Worm (Caenorhabditis elegans) whole organism, young adult: ENCODE data around the gene T14B4.8.

Experiments used
- C06A6.2 ChIP-seq: fragments of 200-800 bp; sonication (Bioruptor generic); conservative IDR thresholded peaks from 2 replicates; pipeline ENCODE4 v1.3.6; 2022; ENCODE audit warnings: missing genetic modification characterization, missing compliant biosample characterization
- D2030.7 ChIP-seq: fragments of 200-800 bp; sonication (Bioruptor generic); IDR thresholded peaks from 2 replicates; pipeline ENCODE4 v1.3.6; 2022; ENCODE audit warnings: missing genetic modification reagents, missing genetic modification characterization, missing compliant biosample characterization
- F23B12.7 ChIP-seq: sonication (generic microtip); optimal IDR thresholded peaks from 2 replicates; lab custom pipeline; 2017; ENCODE audit warnings: missing genetic modification characterization, mild to moderate bottlenecking, missing compliant biosample characterization, antibody characterized with exemption, moderate library complexity; ENCODE audit not compliant: insufficient read depth
- F33H1.4 ChIP-seq: fragments of 200-800 bp; sonication (Bioruptor generic); IDR thresholded peaks from 2 replicates; pipeline ENCODE4 v1.3.6; 2022; ENCODE audit warnings: missing genetic modification reagents, missing genetic modification characterization, missing compliant biosample characterization
- T07F8.4 ChIP-seq: sonication (generic microtip); optimal IDR thresholded peaks from 2 replicates; lab custom pipeline; 2016; ENCODE audit warnings: mild to moderate bottlenecking, missing genetic modification characterization, moderate library complexity, missing compliant biosample characterization
- Y53F4B.3 ChIP-seq: fragments of 200-800 bp; sonication (Bioruptor generic); IDR thresholded peaks from 2 replicates; pipeline ENCODE4 v1.3.6; 2022; ENCODE audit warnings: missing genetic modification reagents, missing genetic modification characterization, missing compliant biosample characterization
- akir-1 ChIP-seq: fragments of 200-800 bp; sonication (Bioruptor generic); optimal IDR thresholded peaks from 2 replicates; lab custom pipeline; 2018; ENCODE audit warnings: mild to moderate bottlenecking, missing genetic modification characterization, moderate library complexity, missing compliant biosample characterization
- ama-1 ChIP-seq, 3 experiments: fragments of 150-350 bp in 1 of 3; sonication (generic microtip) in 2 of 3; optimal IDR thresholded peaks; 2 replicates each; lab custom pipeline; 2014 to 2018; ENCODE audit warnings: missing biosample characterization in 2 of 3, missing genetic modification characterization in 2 of 3, missing genetic modification reagents in 2 of 3
- atf-7 ChIP-seq: sonication (generic microtip); optimal IDR thresholded peaks from 2 replicates; lab custom pipeline; 2017; ENCODE audit warnings: mild to moderate bottlenecking, missing genetic modification characterization, missing compliant biosample characterization
- attf-5 ChIP-seq: fragments of 200-800 bp; sonication (Bioruptor generic); optimal IDR thresholded peaks from 2 replicates; lab custom pipeline; 2018; ENCODE audit warnings: mild to moderate bottlenecking, missing genetic modification characterization, missing compliant biosample characterization
- cebp-1 ChIP-seq, 2 experiments: fragments of 200-800 bp in 1 of 2; sonication (Bioruptor generic) in 1 of 2; sonication (generic microtip) in 1 of 2; IDR thresholded peaks in 1 of 2; optimal IDR thresholded peaks in 1 of 2; 2 replicates each; pipeline versions ENCODE4 v1.3.6 to Lab custom; 2017 to 2022; ENCODE audit warnings: missing compliant biosample characterization in 2 of 2, missing genetic modification characterization in 2 of 2, mild to moderate bottlenecking in 1 of 2, missing genetic modification reagents in 1 of 2, moderate library complexity in 1 of 2
- cebp-2 ChIP-seq: fragments of 200-800 bp; sonication (Bioruptor generic); IDR thresholded peaks from 2 replicates; pipeline ENCODE4 v1.3.6; 2022; ENCODE audit warnings: missing genetic modification characterization, missing compliant biosample characterization
- ceh-40 ChIP-seq: fragments of 200-800 bp; sonication (Bioruptor generic); IDR thresholded peaks from 2 replicates; pipeline ENCODE4 v1.3.6; 2022; ENCODE audit warnings: missing genetic modification characterization, missing compliant biosample characterization
- ceh-91 ChIP-seq: fragments of 200-800 bp; sonication (Bioruptor generic); IDR thresholded peaks from 2 replicates; pipeline ENCODE4 v1.3.6; 2022; ENCODE audit warnings: missing genetic modification reagents, missing genetic modification characterization, missing compliant biosample characterization
- chd-7 ChIP-seq: sonication (generic microtip); optimal IDR thresholded peaks from 2 replicates; lab custom pipeline; 2016; ENCODE audit warnings: mild to moderate bottlenecking, missing genetic modification characterization, moderate library complexity, missing compliant biosample characterization
- ets-4 ChIP-seq: fragments of 200-800 bp; sonication (Bioruptor generic); optimal IDR thresholded peaks from 2 replicates; lab custom pipeline; 2018; ENCODE audit warnings: mild to moderate bottlenecking, missing genetic modification characterization, missing compliant biosample characterization
- him-1 ChIP-seq: sonication (generic microtip); optimal IDR thresholded peaks from 2 replicates; lab custom pipeline; 2016; ENCODE audit warnings: missing genotype, missing genetic modification reagents, missing genetic modification characterization, missing compliant biosample characterization
- hlh-26 ChIP-seq: fragments of 200-800 bp; sonication (Bioruptor generic); conservative IDR thresholded peaks from 2 replicates; pipeline ENCODE4 v1.3.6; 2022; ENCODE audit warnings: missing genetic modification reagents, missing genetic modification characterization, missing compliant biosample characterization
- hmg-1.2 ChIP-seq: fragments of 200-800 bp; sonication (Bioruptor generic); IDR thresholded peaks from 2 replicates; pipeline ENCODE4 v1.3.6; 2022; ENCODE audit warnings: missing genetic modification reagents, missing genetic modification characterization, missing compliant biosample characterization
- let-526 ChIP-seq: fragments of 200-800 bp; sonication (Bioruptor generic); IDR thresholded peaks from 2 replicates; pipeline ENCODE4 v1.3.6; 2022; ENCODE audit warnings: missing genetic modification reagents, missing genetic modification characterization, missing compliant biosample characterization
- madf-8 ChIP-seq: fragments of 200-800 bp; sonication (Bioruptor generic); conservative IDR thresholded peaks from 2 replicates; pipeline ENCODE4 v1.3.6; 2022; ENCODE audit warnings: missing genetic modification reagents, missing genetic modification characterization, missing compliant biosample characterization
- mel-28 ChIP-seq: sonication (generic microtip); optimal IDR thresholded peaks from 2 replicates; lab custom pipeline; 2016; ENCODE audit warnings: borderline replicate concordance, mild to moderate bottlenecking, missing genetic modification characterization, missing compliant biosample characterization
- nfyb-1 ChIP-seq: fragments of 200-800 bp; sonication (Bioruptor generic); IDR thresholded peaks from 2 replicates; pipeline ENCODE4 v1.3.6; 2022; ENCODE audit warnings: missing genetic modification reagents, missing genetic modification characterization, missing compliant biosample characterization
- nhr-80 ChIP-seq: sonication (generic microtip); optimal IDR thresholded peaks from 2 replicates; lab custom pipeline; 2016; ENCODE audit warnings: missing genetic modification characterization, missing compliant biosample characterization
- rcor-1 ChIP-seq: fragments of 200-800 bp; sonication (Bioruptor generic); IDR thresholded peaks from 2 replicates; pipeline ENCODE4 v1.3.6; 2022; ENCODE audit warnings: missing genetic modification reagents, missing genetic modification characterization, missing compliant biosample characterization
- sdz-38 ChIP-seq: sonication (generic microtip); optimal IDR thresholded peaks from 2 replicates; lab custom pipeline; 2016; ENCODE audit warnings: missing genotype, missing genetic modification characterization, missing compliant biosample characterization
- snpc-1.3 ChIP-seq: sonication (generic microtip); optimal IDR thresholded peaks from 2 replicates; lab custom pipeline; 2017; ENCODE audit warnings: missing genetic modification characterization, mild to moderate bottlenecking, missing compliant biosample characterization, antibody characterized with exemption, moderate library complexity, missing genotype, missing genetic modification reagents; ENCODE audit not compliant: insufficient read depth
- snpc-3.4 ChIP-seq: sonication (generic microtip); optimal IDR thresholded peaks from 2 replicates; lab custom pipeline; 2017; ENCODE audit warnings: missing genetic modification characterization, mild to moderate bottlenecking, missing compliant biosample characterization, antibody characterized with exemption, moderate library complexity, missing genotype, missing genetic modification reagents
- sptf-2 ChIP-seq: fragments of 200-800 bp; sonication (Bioruptor generic); optimal IDR thresholded peaks from 2 replicates; lab custom pipeline; 2018; ENCODE audit warnings: mild to moderate bottlenecking, missing genetic modification characterization, missing compliant biosample characterization
- tbx-9 ChIP-seq: sonication (generic microtip); optimal IDR thresholded peaks from 2 replicates; lab custom pipeline; 2016; ENCODE audit warnings: borderline replicate concordance, missing genetic modification characterization, inconsistent platforms, missing compliant biosample characterization
- tlf-1 ChIP-seq: fragments of 200-800 bp; sonication (Bioruptor generic); optimal IDR thresholded peaks from 2 replicates; lab custom pipeline; 2018; ENCODE audit warnings: mild to moderate bottlenecking, missing genetic modification characterization, missing compliant biosample characterization
- zim-3 ChIP-seq: sonication (generic microtip); optimal IDR thresholded peaks from 2 replicates; lab custom pipeline; 2017; ENCODE audit warnings: mild to moderate bottlenecking, missing genetic modification characterization, moderate library complexity, missing compliant biosample characterization
- ztf-22 ChIP-seq: fragments of 200-800 bp; sonication (Bioruptor generic); optimal IDR thresholded peaks from 2 replicates; lab custom pipeline; 2018; ENCODE audit warnings: mild to moderate bottlenecking, missing genetic modification characterization, moderate library complexity, missing compliant biosample characterization
- ztf-3 ChIP-seq: fragments of 200-800 bp; sonication (Bioruptor generic); optimal IDR thresholded peaks from 2 replicates; lab custom pipeline; 2018; ENCODE audit warnings: mild to moderate bottlenecking, missing genetic modification characterization, missing compliant biosample characterization
- ztf-6 ChIP-seq: fragments of 200-800 bp; sonication (Bioruptor generic); IDR thresholded peaks from 2 replicates; pipeline ENCODE4 v1.3.6; 2022; ENCODE audit warnings: missing genetic modification reagents, missing genetic modification characterization, missing compliant biosample characterization

Gene T14B4.8

DNA sequence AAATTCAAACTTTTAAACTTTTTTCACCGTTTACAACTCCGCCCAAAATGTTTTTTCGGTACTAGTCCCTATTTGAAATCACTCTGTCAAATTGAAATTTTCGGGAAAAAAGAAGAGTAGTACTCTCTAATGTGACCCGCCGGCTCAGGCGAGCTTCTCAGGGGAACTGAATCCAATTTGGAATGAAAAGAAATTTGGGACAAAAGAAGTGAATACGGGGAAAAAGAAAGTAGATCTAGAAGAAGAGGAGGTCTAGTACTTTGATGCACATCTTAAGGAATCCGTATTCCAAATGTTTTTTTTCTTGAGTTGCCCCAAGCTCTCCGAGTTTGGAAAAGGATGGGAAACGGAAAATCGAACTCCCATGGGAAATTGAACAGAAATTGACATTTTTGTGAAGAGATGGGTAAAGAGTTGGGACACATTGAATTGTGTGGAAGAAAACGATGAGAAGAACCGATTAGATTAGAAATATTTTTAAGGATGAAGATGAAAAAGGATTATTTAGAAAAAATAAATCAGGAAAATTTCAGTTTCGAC, 22.6 kb downstream of the T14B4.8 start:
- TF ChIP-seq ztf-3 (GFP tag; lab: Kevin White, UChicago) (no peak), him-1 (tag; lab: Kevin White, UChicago) (no peak), ceh-40 (GFP tag; lab: Robert Waterston, UW) (no peak), C06A6.2 (GFP tag; lab: Robert Waterston, UW) (no peak), cebp-2 (GFP tag; lab: Robert Waterston, UW) (no peak), chd-7 (tag; lab: Kevin White, UChicago) (no peak), zim-3 (tag; lab: Kevin White, UChicago) (no peak), sptf-2 (GFP tag; lab: Kevin White, UChicago) (no peak), F33H1.4 (no peak), ama-1 (optimal IDR thresholded peaks at IDR 0.05; lab: Kevin White, UChicago) (no peak), ama-1 (GFP tag; optimal IDR thresholded peaks at IDR 0.05; lab: Kevin White, UChicago) (no peak), snpc-1.3 (no peak), ceh-91 (GFP tag; lab: Robert Waterston, UW) (no peak)

DNA sequence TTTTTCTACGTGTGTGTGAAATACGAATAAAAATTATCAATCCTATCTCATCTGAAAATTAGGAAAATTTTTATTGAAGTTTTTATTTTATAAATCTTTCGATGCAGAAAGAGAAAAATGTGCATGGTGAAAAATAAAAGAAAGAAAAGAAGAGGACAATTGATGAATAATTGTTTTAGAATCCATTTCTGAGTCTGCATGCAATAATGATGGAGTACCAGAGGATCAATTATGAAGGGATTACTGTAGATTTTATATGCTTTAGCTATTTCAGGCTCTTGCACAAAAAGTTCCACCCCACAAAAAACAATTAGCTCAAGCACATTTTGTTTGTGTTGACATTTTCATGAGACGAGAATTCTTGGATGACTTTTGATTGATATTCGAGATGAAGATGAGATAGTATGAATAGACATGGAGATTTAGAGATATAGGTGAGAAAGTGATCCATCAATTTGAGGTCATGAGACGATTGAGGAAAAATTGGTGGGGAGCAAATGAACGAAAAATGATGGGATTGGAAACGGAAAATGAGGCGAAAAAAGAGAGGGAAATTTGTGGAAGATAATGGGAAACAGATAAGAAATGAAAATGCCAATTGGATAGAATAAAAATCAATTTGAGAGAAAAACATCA, 23.5 kb downstream of the T14B4.8 start, which contains the start of gene rpy-1:
rpy-1 (minus strand) TSS at position 51 of the 636 bp plus-strand sequence.
- TF ChIP-seq let-526 (GFP tag; lab: Robert Waterston, UW) (no peak), F33H1.4 (no peak), tbx-9 (tag; lab: Kevin White, UChicago) (no peak), akir-1 (GFP tag; lab: Kevin White, UChicago) (no peak), attf-5 (GFP tag; lab: Kevin White, UChicago) (no peak), hmg-1.2 (GFP tag; lab: Robert Waterston, UW) (no peak), cebp-1 (GFP tag; IDR thresholded peaks at IDR 0.05; lab: Robert Waterston, UW) (no peak), cebp-1 (tag; optimal IDR thresholded peaks at IDR 0.05; lab: Kevin White, UChicago) (no peak), chd-7 (tag; lab: Kevin White, UChicago) (no peak), mel-28 (tag; lab: Kevin White, UChicago) (no peak), hlh-26 (GFP tag; lab: Robert Waterston, UW) (no peak), nhr-80 (tag; lab: Kevin White, UChicago) (no peak), madf-8 (no peak), sdz-38 (tag; lab: Kevin White, UChicago) (no peak), Y53F4B.3 (GFP tag; lab: Robert Waterston, UW) (no peak)

DNA sequence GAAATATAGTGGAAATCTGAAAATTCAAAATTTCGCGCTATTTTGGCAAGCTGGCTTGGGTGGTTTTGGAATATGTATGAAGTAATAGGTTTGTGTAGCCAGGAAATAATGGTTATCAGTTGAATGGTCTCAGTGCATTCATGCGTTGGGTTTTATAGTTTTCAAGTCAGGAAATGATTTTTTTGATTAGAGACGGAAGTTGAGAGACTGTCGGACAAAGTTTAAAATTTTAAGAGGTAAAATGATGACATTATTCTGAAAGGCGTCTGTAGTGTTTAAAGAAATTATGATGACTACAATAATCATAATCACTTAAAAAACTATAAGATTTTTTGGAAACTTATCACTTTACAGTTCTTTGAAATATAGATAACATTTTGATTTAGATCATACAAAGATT, 27.7 kb downstream of the T14B4.8 start, which contains the start of gene C18H9.6:
C18H9.6 (minus strand) TSS at position 129 of the 400 bp plus-strand sequence.
- TF ChIP-seq atf-7 (tag; lab: Kevin White, UChicago) (peak; percentile 30), ets-4 (GFP tag; lab: Kevin White, UChicago) (peak; percentile 19), nfyb-1 (GFP tag; lab: Robert Waterston, UW) (no peak), ztf-22 (GFP tag; lab: Kevin White, UChicago) (peak; percentile 30), nhr-80 (tag; lab: Kevin White, UChicago) (peak; percentile 86), F23B12.7 (tag; lab: Kevin White, UChicago) (no peak)

DNA sequence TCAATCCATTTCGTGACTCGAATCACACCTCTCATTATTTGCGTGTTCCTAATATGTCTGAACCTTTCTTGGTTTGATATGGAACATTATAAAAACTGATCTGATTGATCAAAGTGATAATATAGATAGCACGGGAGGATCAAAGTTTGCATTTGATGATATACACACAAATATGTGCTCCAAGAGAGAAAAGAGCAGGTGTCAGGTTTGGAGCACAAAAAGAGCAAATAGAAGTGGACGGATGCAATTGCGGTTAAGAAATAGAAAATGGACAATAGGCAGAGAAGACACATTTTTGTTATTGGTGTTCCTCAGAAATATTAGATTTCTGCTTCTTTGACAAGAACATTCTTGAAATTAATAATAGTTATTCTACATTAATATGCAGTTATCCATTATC, 30.4 kb downstream of the T14B4.8 start, which contains the start of gene C18H9.1:
C18H9.1 (plus strand) TSS at position 301 of the 400 bp plus-strand sequence.
- TF ChIP-seq snpc-3.4, result no peak
- TF ChIP-seq D2030.7 (GFP tag; lab: Robert Waterston, UW), result no peak
- no peak for TF ChIP-seq T07F8.4 (tag; lab: Kevin White, UChicago)
- TF ChIP-seq Y53F4B.3 (GFP tag; lab: Robert Waterston, UW), result no peak
- TF ChIP-seq ztf-6 (GFP tag; lab: Robert Waterston, UW), result no peak
- no peak for TF ChIP-seq tlf-1 (GFP tag; lab: Kevin White, UChicago)
- no peak for TF ChIP-seq rcor-1 (GFP tag; lab: Robert Waterston, UW)
